Fruit fly (Drosophila melanogaster) whole organism, embryonic: Measurements from ENCODE around the gene CG43672.
A peak's percentile ranks its signal among the peaks of the same experiment; 100 is the strongest.

Experiments used
- BEAF-32 ChIP-seq: fragments of 200-800 bp; sonication (Bioruptor generic); optimal IDR thresholded peaks from 3 replicates; lab custom pipeline; 2017; ENCODE audit warnings: missing biosample characterization, missing genetic modification characterization, mild to moderate bottlenecking, moderate library complexity, missing genetic modification reagents
- CG11085 ChIP-seq: fragments of 200-800 bp; sonication (Bioruptor generic); IDR thresholded peaks from 2 replicates; pipeline ENCODE4 v1.3.6; 2022; ENCODE audit warnings: missing biosample characterization, missing genetic modification characterization
- CG11093 ChIP-seq: fragments of 200-800 bp; sonication (Bioruptor generic); IDR thresholded peaks from 3 replicates; pipeline ENCODE4 v1.3.6; 2022; ENCODE audit warnings: missing biosample characterization, missing genetic modification characterization
- CG11247 ChIP-seq: fragments of 200-800 bp; sonication (Bioruptor generic); IDR thresholded peaks from 2 replicates; pipeline ENCODE4 v1.3.6; 2022; ENCODE audit warnings: missing biosample characterization, missing genetic modification characterization
- CG12236 ChIP-seq: fragments of 200-800 bp; sonication (Bioruptor generic); optimal IDR thresholded peaks from 2 replicates; lab custom pipeline; 2016; ENCODE audit warnings: missing biosample characterization, missing genetic modification characterization
- CG12299 ChIP-seq: fragments of 200-800 bp; sonication (Bioruptor generic); optimal IDR thresholded peaks from 2 replicates; lab custom pipeline; 2018; ENCODE audit warnings: missing biosample characterization, mild to moderate bottlenecking, missing genetic modification characterization
- CG12744 ChIP-seq: fragments of 200-800 bp; sonication (Bioruptor generic); optimal IDR thresholded peaks from 2 replicates; lab custom pipeline; 2016; ENCODE audit warnings: missing biosample characterization, missing genetic modification characterization
- CG13424 ChIP-seq: fragments of 200-800 bp; sonication (Bioruptor generic); optimal IDR thresholded peaks from 2 replicates; lab custom pipeline; 2019; ENCODE audit warnings: missing biosample characterization, mild to moderate bottlenecking, missing genetic modification characterization, moderate library complexity
- CG14441 ChIP-seq: fragments of 200-800 bp; sonication (Bioruptor generic); IDR thresholded peaks from 2 replicates; pipeline ENCODE4 v1.3.6; 2022; ENCODE audit warnings: missing biosample characterization, missing genetic modification characterization
- CG14667 ChIP-seq: fragments of 200-800 bp; sonication (Bioruptor generic); IDR thresholded peaks from 2 replicates; pipeline ENCODE4 v1.3.6; 2022; ENCODE audit warnings: missing biosample characterization, missing genetic modification characterization
- CG17829 ChIP-seq: fragments of 200-800 bp; optimal IDR thresholded peaks from 2 replicates; lab custom pipeline; 2019; ENCODE audit warnings: missing biosample characterization, mild to moderate bottlenecking, missing genetic modification characterization, moderate library complexity
- CG18262 ChIP-seq: fragments of 200-800 bp; optimal IDR thresholded peaks from 3 replicates; lab custom pipeline; 2019; ENCODE audit warnings: missing biosample characterization, mild to moderate bottlenecking, missing genetic modification characterization, moderate library complexity
- CG2120 ChIP-seq: fragments of 200-800 bp; sonication (Bioruptor generic); optimal IDR thresholded peaks from 3 replicates; lab custom pipeline; 2016; ENCODE audit warnings: missing biosample characterization, missing genetic modification characterization
- CG2889 ChIP-seq: fragments of 200-800 bp; sonication (Bioruptor generic); IDR thresholded peaks from 3 replicates; pipeline ENCODE4 v1.3.6; 2022; ENCODE audit warnings: missing biosample characterization, missing genetic modification characterization
- CG31441 ChIP-seq: fragments of 200-800 bp; sonication (Bioruptor generic); IDR thresholded peaks from 2 replicates; pipeline ENCODE4 v1.3.6; 2022; ENCODE audit warnings: missing biosample characterization, missing genetic modification characterization
- CG34376 ChIP-seq: fragments of 200-800 bp; sonication (Bioruptor generic); optimal IDR thresholded peaks from 2 replicates; lab custom pipeline; 2018; ENCODE audit warnings: missing biosample characterization, mild to moderate bottlenecking, missing genetic modification characterization
- CG34422 ChIP-seq: fragments of 200-800 bp; sonication (Bioruptor generic); IDR thresholded peaks from 3 replicates; pipeline ENCODE4 v1.3.6; 2022; ENCODE audit warnings: missing biosample characterization, missing genetic modification characterization
- CG42726 ChIP-seq: fragments of 200-800 bp; sonication (Bioruptor generic); IDR thresholded peaks from 2 replicates; pipeline ENCODE4 v1.3.6; 2022; ENCODE audit warnings: missing biosample characterization, missing genetic modification characterization; ENCODE audit not compliant: partially characterized antibody
- CG4404 ChIP-seq: fragments of 200-800 bp; sonication (Bioruptor generic); IDR thresholded peaks from 2 replicates; pipeline ENCODE4 v1.3.6; 2022; ENCODE audit warnings: missing biosample characterization, missing genetic modification characterization
- CG6765 ChIP-seq: fragments of 200-800 bp; sonication (Bioruptor generic); optimal IDR thresholded peaks from 3 replicates; lab custom pipeline; 2017; ENCODE audit warnings: missing biosample characterization, mild to moderate bottlenecking, missing genetic modification characterization
- CG7357 ChIP-seq: fragments of 200-800 bp; sonication (Bioruptor generic); IDR thresholded peaks from 3 replicates; pipeline ENCODE4 v1.3.6; 2022; ENCODE audit warnings: missing biosample characterization, missing genetic modification characterization
- CG7786 ChIP-seq: fragments of 200-800 bp; sonication (Bioruptor generic); optimal IDR thresholded peaks from 2 replicates; lab custom pipeline; 2016; ENCODE audit warnings: missing biosample characterization, missing genetic modification characterization
- CG8281 ChIP-seq: fragments of 200-800 bp; sonication (Bioruptor generic); optimal IDR thresholded peaks from 2 replicates; lab custom pipeline; 2018; ENCODE audit warnings: missing biosample characterization, mild to moderate bottlenecking, missing genetic modification characterization, moderate library complexity
- CG9437 ChIP-seq: fragments of 200-800 bp; sonication (Bioruptor generic); optimal IDR thresholded peaks from 2 replicates; lab custom pipeline; 2018; ENCODE audit warnings: missing biosample characterization, mild to moderate bottlenecking, missing genetic modification characterization
- CG9727 ChIP-seq: fragments of 200-800 bp; sonication (Bioruptor generic); optimal IDR thresholded peaks from 3 replicates; lab custom pipeline; 2017; ENCODE audit warnings: missing biosample characterization, mild to moderate bottlenecking, missing genetic modification characterization
- CG9797 ChIP-seq: fragments of 200-800 bp; sonication (Bioruptor generic); optimal IDR thresholded peaks from 3 replicates; lab custom pipeline; 2018; ENCODE audit warnings: missing biosample characterization, mild to moderate bottlenecking, missing genetic modification characterization
- Deaf1 ChIP-seq: fragments of 200-800 bp; optimal IDR thresholded peaks from 3 replicates; lab custom pipeline; 2019; ENCODE audit warnings: missing biosample characterization, mild to moderate bottlenecking, missing genetic modification characterization, moderate library complexity
- Dp ChIP-seq: fragments of 200-800 bp; sonication (Bioruptor generic); optimal IDR thresholded peaks from 2 replicates; lab custom pipeline; 2018; ENCODE audit warnings: missing biosample characterization, mild to moderate bottlenecking, missing genetic modification characterization, moderate library complexity
- H15 ChIP-seq: fragments of 200-800 bp; sonication (Bioruptor generic); IDR thresholded peaks from 3 replicates; pipeline ENCODE4 v1.3.6; 2022; ENCODE audit warnings: missing biosample characterization, missing genetic modification characterization
- Hand ChIP-seq: fragments of 200-800 bp; sonication (Bioruptor generic); optimal IDR thresholded peaks from 2 replicates; lab custom pipeline; 2017; ENCODE audit warnings: mild to moderate bottlenecking, missing biosample characterization, missing genetic modification reagents, missing genetic modification characterization
- Jarid2 ChIP-seq: fragments of 200-800 bp; sonication (Bioruptor generic); optimal IDR thresholded peaks from 3 replicates; lab custom pipeline; 2017; ENCODE audit warnings: mild to moderate bottlenecking, missing biosample characterization, missing genetic modification reagents, missing genetic modification characterization
- Mes4 ChIP-seq: fragments of 200-800 bp; sonication (Bioruptor generic); optimal IDR thresholded peaks from 2 replicates; lab custom pipeline; 2016; ENCODE audit warnings: missing biosample characterization, missing genetic modification characterization
- Mrtf ChIP-seq: fragments of 200-800 bp; sonication (Bioruptor generic); IDR thresholded peaks from 3 replicates; pipeline ENCODE4 v1.3.6; 2022; ENCODE audit warnings: missing biosample characterization, missing genetic modification characterization
- Myb ChIP-seq: fragments of 200-800 bp; sonication (Bioruptor generic); optimal IDR thresholded peaks from 2 replicates; lab custom pipeline; 2016; ENCODE audit warnings: missing biosample characterization, missing genetic modification characterization
- Poxn ChIP-seq: fragments of 200-800 bp; sonication (Bioruptor generic); IDR thresholded peaks from 2 replicates; pipeline ENCODE4 v1.3.6; 2022; ENCODE audit warnings: missing biosample characterization, missing genetic modification characterization
- Side ChIP-seq: fragments of 200-800 bp; sonication (Bioruptor generic); optimal IDR thresholded peaks from 2 replicates; lab custom pipeline; 2016; ENCODE audit warnings: missing biosample characterization, missing genetic modification characterization
- Sin3A ChIP-seq: fragments of >200 bp; optimal IDR thresholded peaks from 2 replicates; lab custom pipeline; 2018
- Sox100B ChIP-seq: fragments of 200-800 bp; sonication (Bioruptor generic); optimal IDR thresholded peaks from 3 replicates; lab custom pipeline; 2018; ENCODE audit warnings: missing biosample characterization, mild to moderate bottlenecking, missing genetic modification characterization
- bcd ChIP-seq: fragments of 200-800 bp; sonication (Bioruptor generic); optimal IDR thresholded peaks from 2 replicates; lab custom pipeline; 2017; ENCODE audit warnings: missing biosample characterization, mild to moderate bottlenecking, missing genetic modification characterization
- bigmax ChIP-seq: fragments of 200-800 bp; sonication (Bioruptor generic); optimal IDR thresholded peaks from 2 replicates; lab custom pipeline; 2018; ENCODE audit warnings: missing biosample characterization, mild to moderate bottlenecking, missing genetic modification characterization
- bowl ChIP-seq: fragments of 200-800 bp; sonication (Bioruptor generic); IDR thresholded peaks from 2 replicates; pipeline ENCODE4 v1.3.6; 2022; ENCODE audit warnings: missing biosample characterization, missing genetic modification characterization
- cato ChIP-seq: fragments of 200-800 bp; sonication (Bioruptor generic); optimal IDR thresholded peaks from 2 replicates; lab custom pipeline; 2016; ENCODE audit warnings: missing biosample characterization, missing genetic modification characterization, borderline replicate concordance
- eyg ChIP-seq: fragments of 200-800 bp; sonication (Bioruptor generic); optimal IDR thresholded peaks from 3 replicates; lab custom pipeline; 2016; ENCODE audit warnings: missing biosample characterization, missing genetic modification characterization
- gsb ChIP-seq: fragments of 200-800 bp; sonication (Bioruptor generic); IDR thresholded peaks from 2 replicates; pipeline ENCODE4 v1.3.6; 2022; ENCODE audit warnings: missing biosample characterization, missing genetic modification characterization
- gt ChIP-seq: fragments of 200-800 bp; sonication (Bioruptor generic); IDR thresholded peaks from 2 replicates; pipeline ENCODE4 v1.3.6; 2022; ENCODE audit warnings: missing biosample characterization, missing genetic modification characterization
- hbn ChIP-seq: fragments of 200-800 bp; sonication (Bioruptor generic); IDR thresholded peaks from 2 replicates; pipeline ENCODE4 v1.3.6; 2022; ENCODE audit warnings: missing biosample characterization, missing genetic modification characterization; ENCODE audit not compliant: partially characterized antibody
- her ChIP-seq: fragments of 200-800 bp; sonication (Bioruptor generic); optimal IDR thresholded peaks from 2 replicates; lab custom pipeline; 2016; ENCODE audit warnings: missing biosample characterization, missing genetic modification characterization
- mam ChIP-seq: fragments of 200-800 bp; sonication (Bioruptor generic); optimal IDR thresholded peaks from 3 replicates; lab custom pipeline; 2016; ENCODE audit warnings: missing biosample characterization, missing genetic modification characterization
- pzg ChIP-seq: fragments of 200-800 bp; sonication (Bioruptor generic); optimal IDR thresholded peaks from 3 replicates; lab custom pipeline; 2018; ENCODE audit warnings: missing biosample characterization, mild to moderate bottlenecking, missing genetic modification characterization, moderate library complexity
- sna ChIP-seq: fragments of 200-800 bp; sonication (Bioruptor generic); IDR thresholded peaks from 2 replicates; pipeline ENCODE4 v1.3.6; 2022; ENCODE audit warnings: missing biosample characterization, missing genetic modification characterization; ENCODE audit not compliant: partially characterized antibody

Gene CG43672

dm6 chrX:15788235-15789187 lies 15.7 kb downstream of the CG43672 start, which contains the start of gene Rhp (continued):
- TF ChIP-seq CG17829 (tag; lab: Kevin White, UChicago) (no peak), CG2120 (GFP tag; lab: Kevin White, UChicago) (no peak), CG42726 (GFP tag; lab: Robert Waterston, UW) (no peak), sna (GFP tag; lab: Robert Waterston, UW) (no peak), Myb (GFP tag; lab: Kevin White, UChicago) (peak; percentile 19), BEAF-32 (GFP tag; lab: Kevin White, UChicago) (peak; percentile 11), gt (no peak), pzg (peak; percentile 37), Side (no peak), Sox100B (GFP tag; lab: Kevin White, UChicago) (peak; percentile 60), gsb (GFP tag; lab: Robert Waterston, UW) (no peak), CG14667 (GFP tag; lab: Robert Waterston, UW) (no peak), CG12744 (no peak), CG7786 (GFP tag; lab: Kevin White, UChicago) (no peak), CG11247 (GFP tag; lab: Robert Waterston, UW) (no peak), mam (no peak), Mrtf (GFP tag; lab: Robert Waterston, UW) (no peak), bowl (GFP tag; lab: Robert Waterston, UW) (no peak), CG13424 (peak; percentile 51), her (GFP tag; lab: Kevin White, UChicago) (no peak), Mes4 (GFP tag; lab: Kevin White, UChicago) (no peak), Jarid2 (GFP tag; lab: Kevin White, UChicago) (no peak), bcd (no peak), CG34422 (GFP tag; lab: Robert Waterston, UW) (no peak), Dp (GFP tag; lab: Kevin White, UChicago) (no peak), CG11085 (GFP tag; lab: Robert Waterston, UW) (no peak), Deaf1 (tag; lab: Kevin White, UChicago) (no peak), CG34376 (GFP tag; lab: Kevin White, UChicago) (no peak), Poxn (GFP tag; lab: Robert Waterston, UW) (no peak), CG12236 (no peak), CG6765 (GFP tag; lab: Kevin White, UChicago) (no peak), CG7357 (GFP tag; lab: Robert Waterston, UW) (no peak), CG31441 (no peak), Hand (no peak), CG9437 (GFP tag; lab: Kevin White, UChicago) (no peak), CG11093 (GFP tag; lab: Robert Waterston, UW) (no peak), CG12299 (tag; lab: Kevin White, UChicago) (peak; percentile 65), CG2889 (no peak), Sin3A (lab: Kevin White, UChicago) (no peak), H15 (GFP tag; lab: Robert Waterston, UW) (no peak), CG14441 (GFP tag; lab: Robert Waterston, UW) (no peak), CG9797 (GFP tag; lab: Kevin White, UChicago) (peak; percentile 61), CG18262 (tag; lab: Kevin White, UChicago) (peak; percentile 45), CG8281 (tag; lab: Kevin White, UChicago) (peak; percentile 18), eyg (GFP tag; lab: Kevin White, UChicago) (no peak), CG9727 (GFP tag; lab: Kevin White, UChicago) (peak; percentile 36), hbn (GFP tag; lab: Robert Waterston, UW) (no peak), bigmax (no peak), CG4404 (no peak), cato (GFP tag; lab: Kevin White, UChicago) (no peak)
